Worm (Caenorhabditis elegans) whole organism, L1 larva: ENCODE results near the gene btb-10.

Experiments
- C04F5.9 ChIP-seq: sonication (generic microtip); optimal IDR thresholded peaks from 2 replicates; lab custom pipeline; 2016; ENCODE audit warnings: missing genetic modification characterization, missing compliant biosample characterization
- Y116A8C.19 ChIP-seq: sonication (generic microtip); optimal IDR thresholded peaks from 2 replicates; lab custom pipeline; 2016; ENCODE audit warnings: missing compliant biosample characterization, missing genetic modification characterization, borderline replicate concordance
- ceh-63 ChIP-seq: fragments of 200-800 bp; sonication (Bioruptor generic); optimal IDR thresholded peaks from 2 replicates; lab custom pipeline; 2018; ENCODE audit warnings: mild to moderate bottlenecking, missing genetic modification characterization, missing compliant biosample characterization
- ceh-82 ChIP-seq, 3 experiments: fragments of 150-350 bp in 1 of 3; sonication (generic microtip) in 2 of 3; optimal IDR thresholded peaks; 2 replicates each; lab custom pipeline; 2014 to 2017; ENCODE audit warnings: missing biosample characterization in 3 of 3, missing genetic modification characterization in 3 of 3
- efl-1 ChIP-seq, 4 experiments: fragments of 150-350 bp; optimal IDR thresholded peaks in 3 of 4; peaks in 1 of 4; 1 replicate in 1 of 4; 2 replicates in 3 of 4; lab custom pipeline; 2014; ENCODE audit warnings: missing biosample characterization in 2 of 4, missing genetic modification characterization in 2 of 4, missing genetic modification reagents in 2 of 4
- egl-13 ChIP-seq: sonication (generic microtip); optimal IDR thresholded peaks from 2 replicates; lab custom pipeline; 2016; ENCODE audit warnings: missing genotype, missing genetic modification reagents, missing genetic modification characterization, missing compliant biosample characterization
- elt-2 ChIP-seq: sonication (generic microtip); optimal IDR thresholded peaks from 2 replicates; lab custom pipeline; 2016; ENCODE audit warnings: missing genetic modification characterization, mild to moderate bottlenecking, inconsistent platforms, missing compliant biosample characterization, missing genetic modification reagents
- fkh-4 ChIP-seq: sonication (generic microtip); optimal IDR thresholded peaks from 2 replicates; lab custom pipeline; 2016; ENCODE audit warnings: missing compliant biosample characterization, missing genetic modification characterization, borderline replicate concordance
- fos-1 ChIP-seq: fragments of 150-350 bp; optimal IDR thresholded peaks from 2 replicates; lab custom pipeline; 2014; ENCODE audit warnings: missing biosample characterization, missing genetic modification characterization
- irx-1 ChIP-seq: sonication (generic microtip); optimal IDR thresholded peaks from 2 replicates; lab custom pipeline; 2016; ENCODE audit warnings: missing genetic modification characterization, missing compliant biosample characterization
- jun-1 ChIP-seq: fragments of 150-350 bp; optimal IDR thresholded peaks from 2 replicates; lab custom pipeline; 2014; ENCODE audit warnings: missing biosample characterization, missing genetic modification reagents, missing genetic modification characterization
- lin-13 ChIP-seq: fragments of 150-350 bp; optimal IDR thresholded peaks from 2 replicates; lab custom pipeline; 2014; ENCODE audit warnings: missing biosample characterization, missing genetic modification reagents, missing genetic modification characterization
- lin-35 ChIP-seq, 2 experiments: fragments of 150-350 bp; optimal IDR thresholded peaks; 2 replicates each; lab custom pipeline; 2014; ENCODE audit warnings: missing biosample characterization in 2 of 2, missing genetic modification characterization in 2 of 2, missing genetic modification reagents in 2 of 2
- lin-39 ChIP-seq: fragments of 150-350 bp; optimal IDR thresholded peaks from 2 replicates; lab custom pipeline; 2014; ENCODE audit warnings: missing biosample characterization, missing genetic modification reagents, missing genetic modification characterization
- lsy-2 ChIP-seq, 2 experiments: fragments of 150-350 bp; optimal IDR thresholded peaks; 2 replicates each; lab custom pipeline; 2014; ENCODE audit warnings: missing biosample characterization in 2 of 2, missing genetic modification characterization in 2 of 2
- mep-1 ChIP-seq: fragments of 150-350 bp; optimal IDR thresholded peaks from 2 replicates; lab custom pipeline; 2014; ENCODE audit warnings: missing biosample characterization, missing genetic modification characterization
- nhr-19 ChIP-seq: fragments of 200-800 bp; sonication (Bioruptor generic); conservative IDR thresholded peaks from 2 replicates; pipeline ENCODE4 v1.3.6; 2022; ENCODE audit warnings: missing genetic modification characterization, missing compliant biosample characterization
- nhr-237 ChIP-seq: fragments of 150-350 bp; optimal IDR thresholded peaks from 2 replicates; lab custom pipeline; 2014; ENCODE audit warnings: missing biosample characterization, missing genetic modification characterization
- nhr-47 ChIP-seq: sonication (generic microtip); optimal IDR thresholded peaks from 2 replicates; lab custom pipeline; 2016; ENCODE audit warnings: mild to moderate bottlenecking, missing genetic modification characterization, moderate library complexity, missing compliant biosample characterization
- nhr-71 ChIP-seq: sonication (generic microtip); optimal IDR thresholded peaks from 2 replicates; lab custom pipeline; 2016; ENCODE audit warnings: mild to moderate bottlenecking, missing genetic modification characterization, moderate library complexity, missing compliant biosample characterization
- nhr-76 ChIP-seq: sonication (generic microtip); optimal IDR thresholded peaks from 2 replicates; lab custom pipeline; 2017; ENCODE audit warnings: missing biosample characterization, missing genetic modification characterization
- nhr-84 ChIP-seq: sonication (generic microtip); optimal IDR thresholded peaks from 2 replicates; lab custom pipeline; 2017; ENCODE audit warnings: missing biosample characterization, missing genetic modification characterization
- nhr-85 ChIP-seq: sonication (generic microtip); peaks from one replicate; lab custom pipeline; 2016; ENCODE audit warnings: missing genetic modification characterization, inconsistent platforms, missing compliant biosample characterization
- nhr-90 ChIP-seq: sonication (generic microtip); optimal IDR thresholded peaks from 2 replicates; lab custom pipeline; 2016; ENCODE audit warnings: mild to moderate bottlenecking, missing genetic modification characterization, missing compliant biosample characterization; ENCODE audit not compliant: poor library complexity
- sup-37 ChIP-seq: fragments of 200-800 bp; sonication (Bioruptor generic); optimal IDR thresholded peaks from 2 replicates; lab custom pipeline; 2018; ENCODE audit warnings: mild to moderate bottlenecking, missing genetic modification characterization, missing compliant biosample characterization
- tbx-2 ChIP-seq: sonication (generic microtip); optimal IDR thresholded peaks from 2 replicates; lab custom pipeline; 2016; ENCODE audit warnings: missing genetic modification characterization, missing compliant biosample characterization
- unc-130 ChIP-seq: fragments of 150-350 bp; optimal IDR thresholded peaks from 2 replicates; lab custom pipeline; 2017; ENCODE audit warnings: missing biosample characterization, missing genetic modification characterization, inconsistent platforms
- unc-30 ChIP-seq: sonication (generic microtip); optimal IDR thresholded peaks from 2 replicates; lab custom pipeline; 2017; ENCODE audit warnings: missing biosample characterization, missing genetic modification characterization
- unc-86 ChIP-seq: sonication (generic microtip); optimal IDR thresholded peaks from 2 replicates; lab custom pipeline; 2016; ENCODE audit warnings: missing genetic modification characterization, missing compliant biosample characterization
- unc-98 ChIP-seq: fragments of 200-800 bp; sonication (Bioruptor generic); IDR thresholded peaks from 2 replicates; pipeline ENCODE4 v1.3.6; 2022; ENCODE audit warnings: missing genetic modification characterization, missing compliant biosample characterization
- vab-15 ChIP-seq: sonication (generic microtip); optimal IDR thresholded peaks from 2 replicates; lab custom pipeline; 2017; ENCODE audit warnings: missing genotype, mild to moderate bottlenecking, missing genetic modification characterization, missing compliant biosample characterization
- ztf-11 ChIP-seq, 2 experiments: sonication (generic microtip); optimal IDR thresholded peaks; 2 replicates each; lab custom pipeline; 2016 to 2017; ENCODE audit warnings: missing genetic modification characterization in 2 of 2, missing biosample characterization in 1 of 2, missing compliant biosample characterization in 1 of 2

Gene btb-10

ce11 chrII:1084899-1085298 is 24.3 kb upstream of the btb-10 start (continued):
- TF ChIP-seq fkh-4 (peak; percentile 30), unc-130 (tag; lab: Kevin White, UChicago) (peak; percentile 8), jun-1 (tag; lab: Kevin White, UChicago) (peak; percentile 30), nhr-71 (tag; lab: Kevin White, UChicago) (peak; percentile 88)

- TF ChIP-seq unc-30 (tag; lab: Kevin White, UChicago) (no peak), elt-2 (tag; lab: Kevin White, UChicago) (no peak), nhr-76 (tag; lab: Kevin White, UChicago) (no peak)
Measured at ce11 chrII:1082859-1083258, 22.3 kb upstream of the btb-10 start, which contains the start of gene K02E7.1. K02E7.1 (plus strand) TSS chrII:1083159.

- no peak for TF ChIP-seq lin-13 (GFP tag; lab: Kevin White, UChicago)
- TF ChIP-seq efl-1 (optimal IDR thresholded peaks at IDR 0.05; lab: Kevin White, UChicago), result no peak
- no peak for TF ChIP-seq efl-1 (GFP tag; optimal IDR thresholded peaks at IDR 0.05 in 1 of 2; lab: Kevin White, UChicago)
- TF ChIP-seq mep-1 (tag; lab: Kevin White, UChicago), result no peak
- no peak for TF ChIP-seq vab-15 (tag; lab: Kevin White, UChicago)
- no peak for TF ChIP-seq lin-35 (GFP tag; optimal IDR thresholded peaks at IDR 0.05; lab: Kevin White, UChicago)
- TF ChIP-seq nhr-85 (tag; lab: Kevin White, UChicago), result no peak
- TF ChIP-seq ceh-63 (GFP tag; lab: Kevin White, UChicago), result no peak
- no peak for TF ChIP-seq nhr-237 (tag; lab: Kevin White, UChicago)
- TF ChIP-seq unc-86, result no peak
- no peak for TF ChIP-seq ztf-11 (tag; optimal IDR thresholded peaks at IDR 0.05; lab: Kevin White, UChicago)
- TF ChIP-seq sup-37 (GFP tag; lab: Kevin White, UChicago), result no peak
- TF ChIP-seq unc-98 (GFP tag; lab: Robert Waterston, UW), result no peak
- no peak for TF ChIP-seq fos-1 (tag; lab: Kevin White, UChicago)
- no peak for TF ChIP-seq nhr-90 (tag; lab: Kevin White, UChicago)
- no peak for TF ChIP-seq nhr-19
- TF ChIP-seq ceh-82 (tag; optimal IDR thresholded peaks at IDR 0.05; lab: Kevin White, UChicago), result no peak
Measured at ce11 chrII:1075424-1075823, 14.8 kb upstream of the btb-10 start, which contains the start of gene K02E7.11. K02E7.11 (minus strand) TSS chrII:1075524.

ce11 chrII:1072106-1072505 is 11.5 kb upstream of the btb-10 start, which contains the start of gene K02E7.4:
K02E7.4 (plus strand) TSS chrII:1072406.
- TF ChIP-seq lin-39 (tag; lab: Kevin White, UChicago) (no peak), nhr-85 (tag; lab: Kevin White, UChicago) (no peak), egl-13 (tag; lab: Kevin White, UChicago) (no peak), Y116A8C.19 (tag; lab: Kevin White, UChicago) (no peak)

- no peak for TF ChIP-seq lin-35 (GFP tag; optimal IDR thresholded peaks at IDR 0.05; lab: Kevin White, UChicago)
- TF ChIP-seq unc-30 (tag; lab: Kevin White, UChicago), result no peak
- TF ChIP-seq nhr-84, result no peak
- TF ChIP-seq unc-86, result no peak
- TF ChIP-seq unc-98 (GFP tag; lab: Robert Waterston, UW), result no peak
- peak in 1 of 2 experiments; percentile 6 for TF ChIP-seq efl-1 (optimal IDR thresholded peaks at IDR 0.05; lab: Kevin White, UChicago)
- TF ChIP-seq efl-1 (GFP tag; optimal IDR thresholded peaks at IDR 0.05 in 1 of 2; lab: Kevin White, UChicago), result no peak
- no peak for TF ChIP-seq nhr-47 (tag; lab: Kevin White, UChicago)
- TF ChIP-seq lsy-2 (tag; optimal IDR thresholded peaks at IDR 0.05; lab: Kevin White, UChicago), result peak in 1 of 2 experiments; percentile 63
- TF ChIP-seq irx-1 (tag; lab: Kevin White, UChicago), result no peak
- no peak for TF ChIP-seq tbx-2 (tag; lab: Kevin White, UChicago)
- no peak for TF ChIP-seq C04F5.9 (tag; lab: Kevin White, UChicago)
Measured at ce11 chrII:1071432-1071831, 10.8 kb upstream of the btb-10 start.
